Fruit fly (Drosophila melanogaster) Kc167 (cell line): Measurements from ENCODE around the gene fiz.

Source experiments
- Myc ChIP-seq: fragments of >200 bp; optimal IDR thresholded peaks from 2 replicates; lab custom pipeline; 2017; ENCODE audit warnings: missing external identifiers
- Sin3A ChIP-seq: fragments of >200 bp; optimal IDR thresholded peaks from 2 replicates; lab custom pipeline; 2018; ENCODE audit warnings: missing external identifiers
- h ChIP-seq: fragments of >200 bp; optimal IDR thresholded peaks from 3 replicates; lab custom pipeline; 2018; ENCODE audit warnings: missing external identifiers
- insv ChIP-seq: fragments of >200 bp; optimal IDR thresholded peaks from 3 replicates; lab custom pipeline; 2018; ENCODE audit warnings: missing external identifiers
- psq ChIP-seq: fragments of >200 bp; optimal IDR thresholded peaks from 2 replicates; lab custom pipeline; 2017; ENCODE audit warnings: missing external identifiers
- ttk ChIP-seq: sonication (Bioruptor generic); optimal IDR thresholded peaks from 2 replicates; lab custom pipeline; 2017; ENCODE audit warnings: missing external identifiers

- TF ChIP-seq h (no peak), Myc (no peak), insv (lab: Kevin White, UChicago) (no peak), Sin3A (lab: Kevin White, UChicago) (no peak), psq (lab: Kevin White, UChicago) (no peak), ttk (lab: Kevin White, UChicago) (no peak)
Measured at dm6 chrX:14878917-14879316, 30.6 kb downstream of the fiz start.
